Fruit fly (Drosophila melanogaster): ENCODE data around the gene Vml.

Vml gene

DNA sequence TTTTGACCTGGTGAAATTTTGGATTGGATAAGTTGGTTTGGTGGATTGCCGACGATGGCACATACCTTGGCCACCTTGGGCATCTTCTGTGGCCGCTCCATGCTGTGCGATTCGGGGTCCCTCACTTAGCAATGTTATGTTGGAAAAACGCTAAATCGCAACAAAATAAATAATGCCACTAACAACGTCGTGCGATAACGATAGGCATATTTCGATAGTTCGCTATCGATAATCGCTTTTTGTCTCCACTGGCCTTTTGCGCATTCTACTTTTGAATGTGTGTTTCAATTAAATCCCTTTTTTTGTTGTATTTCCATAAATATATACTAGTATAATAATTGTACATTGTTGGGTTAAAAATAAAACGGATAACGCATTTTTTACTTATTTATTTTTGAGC lies 25.9 kb upstream of the Vml start, which contains the start of gene crn (continued):
- TF ChIP-seq HLHmδ (GFP tag; optimal IDR thresholded peaks at IDR 0.05) (no peak), mld (GFP tag; IDR thresholded peaks at IDR 0.05; ENCODE audit: partially characterized antibody) (peak; percentile 55; the same call in 2 of the 3 replicates), Opbp (GFP tag; IDR thresholded peaks at IDR 0.05; ENCODE audit: partially characterized antibody) (peak; percentile 77; the same call in 2 of the 3 replicates), tin (GFP tag; optimal IDR thresholded peaks at IDR 0.05) (no peak), crp (GFP tag; optimal IDR thresholded peaks at IDR 0.05) (no peak), tna (GFP tag; IDR thresholded peaks at IDR 0.05; ENCODE audit: partially characterized antibody) (peak; percentile 85), Lpt (GFP tag; optimal IDR thresholded peaks at IDR 0.05) (no peak), fd3F (GFP tag; optimal IDR thresholded peaks at IDR 0.05) (no peak), nerfin-2 (GFP tag; IDR thresholded peaks at IDR 0.05; ENCODE audit: partially characterized antibody) (peak; percentile 82), MBD-R2 (GFP tag; IDR thresholded peaks at IDR 0.05) (peak; percentile 70), Sry-δ (GFP tag; optimal IDR thresholded peaks at IDR 0.05) (peak; percentile 28), CG34224 (GFP tag; IDR thresholded peaks at IDR 0.05; ENCODE audit: partially characterized antibody) (peak; percentile 77), fu2 (GFP tag; optimal IDR thresholded peaks at IDR 0.05) (no peak), chinmo (GFP tag; IDR thresholded peaks at IDR 0.05; ENCODE audit: partially characterized antibody) (0 out of 4 replicates have a peak, but pooled peaks have one; percentile 65), CG12155 (GFP tag; optimal IDR thresholded peaks at IDR 0.05) (no peak), inv (GFP tag; IDR thresholded peaks at IDR 0.05; ENCODE audit: partially characterized antibody) (peak; percentile 51; the same call in 1 of the 2 replicates), CG13287 (GFP tag; IDR thresholded peaks at IDR 0.05; ENCODE audit: partially characterized antibody) (peak; percentile 70), Dp (GFP tag; optimal IDR thresholded peaks at IDR 0.05) (peak; percentile 28), trem (tag; optimal IDR thresholded peaks at IDR 0.05) (peak; percentile 17), HHEX (GFP tag; optimal IDR thresholded peaks at IDR 0.05) (no peak), Abd-B (GFP tag; optimal IDR thresholded peaks at IDR 0.05) (no peak), Dref (GFP tag; IDR thresholded peaks at IDR 0.05) (peak; percentile 75), ato (GFP tag; IDR thresholded peaks at IDR 0.05; ENCODE audit: partially characterized antibody) (peak; percentile 74), BEAF-32 (GFP tag; optimal IDR thresholded peaks at IDR 0.05) (peak; percentile 52), CG14860 (GFP tag; IDR thresholded peaks at IDR 0.05; ENCODE audit: partially characterized antibody) (peak; percentile 73), pan (optimal IDR thresholded peaks at IDR 0.05) (no peak), pan (GFP tag; optimal IDR thresholded peaks at IDR 0.05 in 1 of 2, IDR thresholded peaks at IDR 0.05 in 1 of 2) (no peak), Dll (GFP tag; IDR thresholded peaks at IDR 0.05; ENCODE audit: partially characterized antibody) (peak; percentile 61), danr (GFP tag; IDR thresholded peaks at IDR 0.05) (no peak), E2f2 (GFP tag; IDR thresholded peaks at IDR 0.05) (peak; percentile 34; the same call in 1 of the 2 replicates), CG3995 (GFP tag; optimal IDR thresholded peaks at IDR 0.05) (peak; percentile 10), CG16813 (GFP tag; IDR thresholded peaks at IDR 0.05; ENCODE audit: partially characterized antibody) (peak; percentile 59; the same call in 2 of the 3 replicates), unc-4 (GFP tag; IDR thresholded peaks at IDR 0.05; ENCODE audit: partially characterized antibody) (peak; percentile 53; the same call in 1 of the 2 replicates), zen (tag; optimal IDR thresholded peaks at IDR 0.05) (no peak), CrebB (tag; optimal IDR thresholded peaks at IDR 0.05) (no peak), MESR4 (GFP tag; optimal IDR thresholded peaks at IDR 0.05) (peak; percentile 47), CG30020 (tag; optimal IDR thresholded peaks at IDR 0.05) (peak; percentile 43), hbn (GFP tag; IDR thresholded peaks at IDR 0.05; ENCODE audit: partially characterized antibody) (peak; percentile 49; the same call in 1 of the 2 replicates), CG4617 (GFP tag; optimal IDR thresholded peaks at IDR 0.05; ENCODE audit: borderline replicate concordance) (peak; percentile 44), lola (GFP tag; optimal IDR thresholded peaks at IDR 0.05) (no peak)

All from whole organism, embryonic.